Fruit fly (Drosophila melanogaster): ENCODE data around the gene tutl.

tutl gene

dm6 chr2L:4365792-4366326 lies 82.9 kb downstream of the tutl start:
- no peak for TF ChIP-seq Hr96 (GFP tag; optimal IDR thresholded peaks at IDR 0.05)
- TF ChIP-seq Clk (GFP tag; optimal IDR thresholded peaks at IDR 0.05): no peak
- TF ChIP-seq CG5204 (GFP tag; optimal IDR thresholded peaks at IDR 0.05): no peak
- TF ChIP-seq CG11617 (GFP tag; optimal IDR thresholded peaks at IDR 0.05): no peak
- no peak for TF ChIP-seq CG12768 (GFP tag; optimal IDR thresholded peaks at IDR 0.05)
- no peak for TF ChIP-seq Mnt (GFP tag; optimal IDR thresholded peaks at IDR 0.05)
- TF ChIP-seq CG33017 (tag; optimal IDR thresholded peaks at IDR 0.05): no peak
- TF ChIP-seq cnc (optimal IDR thresholded peaks at IDR 0.05): no peak
- no peak for TF ChIP-seq tj (GFP tag; optimal IDR thresholded peaks at IDR 0.05)
- no peak for TF ChIP-seq Crg-1 (GFP tag; optimal IDR thresholded peaks at IDR 0.05)
- no peak for TF ChIP-seq cic (GFP tag; optimal IDR thresholded peaks at IDR 0.05)
- TF ChIP-seq CG7101 (tag; optimal IDR thresholded peaks at IDR 0.05): no peak

- TF ChIP-seq CG7045 (GFP tag; optimal IDR thresholded peaks at IDR 0.05): no peak
- no peak for TF ChIP-seq CG12768 (GFP tag; optimal IDR thresholded peaks at IDR 0.05)
- no peak for TF ChIP-seq Mnt (GFP tag; optimal IDR thresholded peaks at IDR 0.05)
- TF ChIP-seq CG7101 (tag; optimal IDR thresholded peaks at IDR 0.05): no peak
- no peak for TF ChIP-seq bab1 (GFP tag; optimal IDR thresholded peaks at IDR 0.05)
- no peak for TF ChIP-seq CG1620 (GFP tag; optimal IDR thresholded peaks at IDR 0.05)
- TF ChIP-seq CG5204 (GFP tag; optimal IDR thresholded peaks at IDR 0.05): no peak
These were observed 83.7 kb downstream of the tutl start for dm6 chr2L:4366652-4367051.

dm6 chr2L:4368553-4369268 lies 85.8 kb downstream of the tutl start:
- no peak for TF ChIP-seq CG7045 (GFP tag; optimal IDR thresholded peaks at IDR 0.05)
- TF ChIP-seq CG7101 (tag; optimal IDR thresholded peaks at IDR 0.05): no peak
- TF ChIP-seq Mnt (GFP tag; optimal IDR thresholded peaks at IDR 0.05): no peak
- no peak for TF ChIP-seq CG12768 (GFP tag; optimal IDR thresholded peaks at IDR 0.05)
- no peak for TF ChIP-seq Clk (GFP tag; optimal IDR thresholded peaks at IDR 0.05)

dm6 chr2L:4370007-4370521 lies 87.1 kb downstream of the tutl start:
- TF ChIP-seq CG12768 (GFP tag; optimal IDR thresholded peaks at IDR 0.05): no peak
- TF ChIP-seq CG7101 (tag; optimal IDR thresholded peaks at IDR 0.05): no peak
- TF ChIP-seq Mnt (GFP tag; optimal IDR thresholded peaks at IDR 0.05): no peak
- no peak for TF ChIP-seq CG14711 (tag; optimal IDR thresholded peaks at IDR 0.05)
- no peak for TF ChIP-seq CG5204 (GFP tag; optimal IDR thresholded peaks at IDR 0.05)
- TF ChIP-seq CG1620 (GFP tag; optimal IDR thresholded peaks at IDR 0.05): no peak

dm6 chr2L:4370592-4370991 lies 87.6 kb downstream of the tutl start:
- TF ChIP-seq Mnt (GFP tag; optimal IDR thresholded peaks at IDR 0.05) (no peak), kay (GFP tag; ENCODE audit: borderline replicate concordance) (no peak), CG11617 (GFP tag; optimal IDR thresholded peaks at IDR 0.05) (no peak), tj (GFP tag; optimal IDR thresholded peaks at IDR 0.05) (no peak), CG14711 (tag; optimal IDR thresholded peaks at IDR 0.05) (no peak), CG7101 (tag; optimal IDR thresholded peaks at IDR 0.05) (no peak), CG7045 (GFP tag; optimal IDR thresholded peaks at IDR 0.05) (no peak), cic (GFP tag; optimal IDR thresholded peaks at IDR 0.05) (no peak), CG1620 (GFP tag; optimal IDR thresholded peaks at IDR 0.05) (no peak), cnc (optimal IDR thresholded peaks at IDR 0.05) (no peak), Hr96 (GFP tag; optimal IDR thresholded peaks at IDR 0.05) (no peak), pad (GFP tag; optimal IDR thresholded peaks at IDR 0.05) (no peak), CG12768 (GFP tag; optimal IDR thresholded peaks at IDR 0.05) (no peak)

- TF ChIP-seq Hr96 (GFP tag; optimal IDR thresholded peaks at IDR 0.05) (no peak), tj (GFP tag; optimal IDR thresholded peaks at IDR 0.05) (peak; percentile 55), CG11617 (GFP tag; optimal IDR thresholded peaks at IDR 0.05) (no peak), pad (GFP tag; optimal IDR thresholded peaks at IDR 0.05) (peak; percentile 93), CG7045 (GFP tag; optimal IDR thresholded peaks at IDR 0.05) (no peak), bab1 (GFP tag; optimal IDR thresholded peaks at IDR 0.05) (peak; percentile 33)
These were observed 88.7 kb downstream of the tutl start for dm6 chr2L:4371516-4372136.

- TF ChIP-seq Mnt (GFP tag; optimal IDR thresholded peaks at IDR 0.05) (no peak), CG7045 (GFP tag; optimal IDR thresholded peaks at IDR 0.05) (no peak), CG5204 (GFP tag; optimal IDR thresholded peaks at IDR 0.05) (no peak), pad (GFP tag; optimal IDR thresholded peaks at IDR 0.05) (no peak)
These were observed 90.0 kb downstream of the tutl start for dm6 chr2L:4372802-4373570.
